Worm (Caenorhabditis elegans): ENCODE results near the gene nhr-213.
"Not testable (repeated sequence)": the region's sequence is repeated elsewhere in the genome, so short reads cannot be mapped to it uniquely, and the experiment has no call there.

The nhr-213 gene

DNA sequence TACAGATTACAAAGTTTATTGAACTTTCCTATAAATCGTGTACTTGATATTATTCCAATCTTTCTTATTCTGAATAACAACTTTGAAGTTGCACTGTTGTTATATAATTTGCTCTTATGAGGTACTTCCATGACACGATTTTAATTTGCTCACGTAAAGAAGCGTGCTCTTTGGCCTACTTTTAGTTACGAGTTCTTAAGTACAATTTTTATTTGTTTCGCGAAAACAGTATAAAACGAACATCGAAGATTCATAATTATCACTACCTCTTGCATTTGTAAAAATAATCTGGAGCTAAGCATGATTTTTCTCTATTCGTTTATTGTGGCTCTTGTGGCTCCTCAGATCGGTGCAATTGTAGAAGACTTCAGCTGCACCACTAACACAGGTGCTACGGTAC is 17.1 kb upstream of the nhr-213 start, which contains the start of gene F35E8.7:
F35E8.7 (plus strand) TSS at position 301 of the 400 bp plus-strand sequence.
- TF ChIP-seq hnd-1 (tag; optimal IDR thresholded peaks at IDR 0.05): no peak
- no peak for TF ChIP-seq ets-7 (tag; optimal IDR thresholded peaks at IDR 0.05)
- TF ChIP-seq flt-1 (GFP tag; IDR thresholded peaks at IDR 0.05): no peak
- TF ChIP-seq hmbx-1 (tag; optimal IDR thresholded peaks at IDR 0.05): no peak
- TF ChIP-seq ama-1 (optimal IDR thresholded peaks at IDR 0.05): no peak
- TF ChIP-seq hmg-4 (GFP tag; optimal IDR thresholded peaks at IDR 0.05): no peak
- no peak for TF ChIP-seq ceh-36 (tag; optimal IDR thresholded peaks at IDR 0.05)
- no peak for TF ChIP-seq scrt-1 (GFP tag; IDR thresholded peaks at IDR 0.05)
- no peak for TF ChIP-seq B0310.2 (tag; optimal IDR thresholded peaks at IDR 0.05)
- TF ChIP-seq pes-1 (GFP tag; IDR thresholded peaks at IDR 0.05): no peak
- no peak for TF ChIP-seq tbx-37 (GFP tag; conservative IDR thresholded peaks at IDR 0.05)
- TF ChIP-seq sea-1 (GFP tag; conservative IDR thresholded peaks at IDR 0.05): no peak
- TF ChIP-seq aly-1 (tag; optimal IDR thresholded peaks at IDR 0.05): no peak

DNA sequence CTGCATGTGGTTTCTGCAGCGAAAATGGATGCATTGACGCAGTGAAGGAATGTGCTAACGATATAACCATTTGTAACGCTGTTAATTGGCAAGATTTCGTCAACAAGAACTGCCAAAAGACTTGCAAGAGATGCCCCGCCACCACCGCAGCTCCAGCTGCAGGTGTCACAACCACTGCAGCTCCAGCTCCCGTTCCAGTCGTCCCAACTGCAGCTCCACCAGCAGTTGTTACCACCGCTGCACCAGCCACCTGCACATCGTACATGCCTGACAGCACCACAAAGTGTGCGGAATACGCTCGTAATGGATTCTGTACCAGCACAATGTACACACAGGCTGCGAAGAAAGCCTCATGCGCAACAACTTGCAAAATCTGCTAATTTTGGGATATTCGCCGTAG is 16.1 kb upstream of the nhr-213 start:
- TF ChIP-seq tbx-11 (GFP tag; IDR thresholded peaks at IDR 0.05): no peak
- TF ChIP-seq flt-1 (GFP tag; IDR thresholded peaks at IDR 0.05): no peak
- no peak for TF ChIP-seq hmg-4 (GFP tag; optimal IDR thresholded peaks at IDR 0.05)
- no peak for TF ChIP-seq F13C5.2 (tag; optimal IDR thresholded peaks at IDR 0.05)
- TF ChIP-seq hmbx-1 (tag; optimal IDR thresholded peaks at IDR 0.05): no peak
- no peak for TF ChIP-seq sea-1 (GFP tag; conservative IDR thresholded peaks at IDR 0.05)
- TF ChIP-seq ceh-36 (tag; optimal IDR thresholded peaks at IDR 0.05): no peak
- TF ChIP-seq B0310.2 (tag; optimal IDR thresholded peaks at IDR 0.05): no peak
- no peak for TF ChIP-seq ama-1 (optimal IDR thresholded peaks at IDR 0.05)
- no peak for TF ChIP-seq scrt-1 (GFP tag; IDR thresholded peaks at IDR 0.05)

DNA sequence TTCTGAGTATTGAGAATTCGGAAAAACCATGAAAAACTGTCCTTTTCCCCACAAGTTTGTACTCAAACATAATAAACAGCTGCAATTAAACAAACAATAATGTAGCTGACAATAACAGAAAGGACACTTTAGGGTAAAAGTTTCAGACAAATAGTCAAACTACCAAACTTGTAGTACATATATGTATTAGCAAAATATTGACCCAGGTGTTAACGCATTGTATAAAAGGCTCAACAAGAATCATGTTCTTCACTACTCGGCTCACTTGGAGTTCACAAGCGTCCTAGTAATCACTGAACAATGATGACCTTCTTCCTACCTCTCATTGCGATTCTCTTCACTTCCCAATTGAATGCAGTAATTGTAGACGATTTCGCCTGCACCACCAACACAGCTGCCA is 15.3 kb upstream of the nhr-213 start, which contains the start of gene F35E8.6:
F35E8.6 (plus strand) TSS at position 301 of the 400 bp plus-strand sequence.
- TF ChIP-seq flt-1 (GFP tag; IDR thresholded peaks at IDR 0.05) (no peak), tra-4 (tag; optimal IDR thresholded peaks at IDR 0.05) (no peak), scrt-1 (GFP tag; IDR thresholded peaks at IDR 0.05) (no peak)

DNA sequence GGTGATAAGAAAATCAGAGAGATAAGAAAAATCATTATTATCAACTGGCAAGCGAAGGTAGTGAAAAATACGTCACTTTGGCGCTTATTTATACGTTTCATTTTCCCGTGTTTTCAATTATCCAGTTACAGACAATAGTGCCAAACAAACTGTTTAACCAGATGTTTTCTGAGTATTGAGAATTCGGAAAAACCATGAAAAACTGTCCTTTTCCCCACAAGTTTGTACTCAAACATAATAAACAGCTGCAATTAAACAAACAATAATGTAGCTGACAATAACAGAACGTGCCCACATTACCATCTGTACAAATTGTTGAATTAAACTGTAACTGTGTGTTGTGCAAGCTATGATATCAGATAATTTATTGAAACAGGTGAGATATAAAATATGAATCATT is 9.0 kb upstream of the nhr-213 start, which contains the start of the genes F35E8.1 and F35E8.2:
F35E8.1 (minus strand) TSS at position 101 of the 400 bp plus-strand sequence.
F35E8.2 (plus strand) TSS at position 132 of the 400 bp plus-strand sequence.
- not testable (repeated sequence) for TF ChIP-seq scrt-1, pes-1, tbx-11 (GFP tag; IDR thresholded peaks at IDR 0.05)

DNA sequence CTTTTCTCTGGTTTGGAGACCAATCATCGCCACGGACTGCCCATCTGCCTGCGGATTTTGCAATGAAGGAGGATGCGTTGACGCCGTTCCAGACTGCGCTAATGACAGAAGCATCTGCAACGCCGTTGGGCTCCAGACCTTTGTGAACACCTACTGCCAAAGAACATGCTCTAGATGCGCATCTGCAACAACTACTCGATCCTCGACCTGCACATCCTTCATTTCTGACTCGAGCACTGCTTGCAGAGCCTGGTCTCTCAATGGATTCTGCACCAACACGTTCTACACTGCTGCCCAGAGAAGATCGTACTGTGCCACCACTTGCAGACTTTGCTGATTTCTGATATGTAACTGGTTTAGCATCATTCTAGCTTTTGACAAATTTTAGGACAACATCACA is 4.0 kb upstream of the nhr-213 start:
- no peak for TF ChIP-seq flt-1 (GFP tag; IDR thresholded peaks at IDR 0.05)

DNA sequence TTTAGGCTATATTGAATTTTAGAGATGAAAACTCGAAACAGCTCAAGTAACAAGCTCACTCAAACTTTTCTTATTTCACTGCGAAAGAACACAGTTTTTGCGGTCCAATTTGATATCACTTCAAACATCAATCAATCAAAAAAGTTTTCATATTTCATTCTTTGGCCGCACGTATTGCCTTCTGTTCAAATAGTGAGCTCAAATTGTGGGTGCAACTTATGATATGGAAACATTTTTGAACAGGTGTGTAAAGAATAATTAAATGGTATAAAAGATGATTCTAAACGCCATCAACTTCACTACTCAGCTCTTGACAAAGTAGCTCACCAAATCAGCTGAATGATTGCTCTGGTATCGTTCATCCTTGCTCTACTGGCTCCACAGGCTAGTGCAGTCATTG is 3.1 kb upstream of the nhr-213 start, which contains the start of gene T06C12.14:
T06C12.14 (plus strand) TSS at position 301 of the 400 bp plus-strand sequence.
- TF ChIP-seq hmbx-1 (tag; optimal IDR thresholded peaks at IDR 0.05): no peak
- TF ChIP-seq ceh-13 (GFP tag; optimal IDR thresholded peaks at IDR 0.05): no peak
- no peak for TF ChIP-seq pes-1 (GFP tag; IDR thresholded peaks at IDR 0.05)
- TF ChIP-seq tbx-37 (GFP tag; conservative IDR thresholded peaks at IDR 0.05): no peak

DNA sequence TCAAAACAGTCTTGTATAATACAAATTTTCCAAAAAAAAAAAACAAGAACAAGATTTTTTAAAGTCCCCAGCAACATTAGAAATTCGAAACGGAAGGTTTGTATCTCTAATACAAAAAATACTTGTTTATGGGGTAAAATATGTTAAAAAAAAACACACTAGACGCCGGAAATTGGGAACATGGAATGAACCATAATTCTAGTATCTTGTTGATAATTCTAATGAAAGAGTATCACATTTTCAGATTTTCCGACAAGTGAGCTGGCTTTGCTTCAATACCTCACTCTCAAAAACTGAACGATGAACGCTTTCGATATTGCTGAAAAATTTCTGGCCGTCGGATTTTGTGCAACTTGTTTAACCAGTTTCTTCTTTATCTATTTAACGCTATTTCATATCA is 1.1 kb upstream of the nhr-213 start, which contains the start of gene str-60:
str-60 (plus strand) TSS at position 301 of the 400 bp plus-strand sequence.
- TF ChIP-seq sea-1 (GFP tag; conservative IDR thresholded peaks at IDR 0.05) (no peak), hmg-4 (GFP tag; optimal IDR thresholded peaks at IDR 0.05) (no peak), tra-4 (tag; optimal IDR thresholded peaks at IDR 0.05) (no peak), ceh-36 (tag; optimal IDR thresholded peaks at IDR 0.05) (no peak), ceh-13 (GFP tag; optimal IDR thresholded peaks at IDR 0.05) (no peak), ama-1 (optimal IDR thresholded peaks at IDR 0.05) (no peak), F13C5.2 (tag; optimal IDR thresholded peaks at IDR 0.05) (no peak), tbx-11 (GFP tag; IDR thresholded peaks at IDR 0.05) (no peak), hmbx-1 (tag; optimal IDR thresholded peaks at IDR 0.05) (no peak), tbx-37 (GFP tag; conservative IDR thresholded peaks at IDR 0.05) (no peak), hnd-1 (tag; optimal IDR thresholded peaks at IDR 0.05) (no peak), flt-1 (GFP tag; IDR thresholded peaks at IDR 0.05) (no peak), B0310.2 (tag; optimal IDR thresholded peaks at IDR 0.05) (no peak), ets-7 (tag; optimal IDR thresholded peaks at IDR 0.05) (no peak)

DNA sequence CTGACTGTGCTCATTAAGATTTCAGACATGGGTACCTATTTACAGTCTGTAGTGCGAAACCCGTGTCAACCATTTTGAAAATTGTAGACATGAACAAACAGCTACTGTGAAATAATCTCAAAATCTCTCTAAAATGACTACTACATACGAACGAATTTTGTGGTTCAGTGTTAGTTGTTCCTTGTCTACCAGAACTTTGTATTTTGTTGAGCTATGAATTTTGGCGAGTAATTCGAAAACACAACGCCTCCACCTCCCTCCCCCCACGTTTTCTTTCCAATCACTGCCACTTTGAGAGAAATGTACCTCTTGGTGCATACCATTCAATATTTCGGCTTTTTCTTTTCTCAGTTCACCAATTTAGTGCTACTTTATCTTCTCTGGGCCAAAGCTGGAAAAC is 3.9 kb downstream of the nhr-213 start, which contains the start of gene T06C12.11:
T06C12.11 (plus strand) TSS at position 301 of the 400 bp plus-strand sequence.
- TF ChIP-seq tbx-37 (GFP tag; conservative IDR thresholded peaks at IDR 0.05): no peak
- no peak for TF ChIP-seq ets-7 (tag; optimal IDR thresholded peaks at IDR 0.05)
- no peak for TF ChIP-seq tbx-11 (GFP tag; IDR thresholded peaks at IDR 0.05)
- TF ChIP-seq ceh-36 (tag; optimal IDR thresholded peaks at IDR 0.05): no peak
- no peak for TF ChIP-seq sea-1 (GFP tag; conservative IDR thresholded peaks at IDR 0.05)
- no peak for TF ChIP-seq F13C5.2 (tag; optimal IDR thresholded peaks at IDR 0.05)
- TF ChIP-seq flt-1 (GFP tag; IDR thresholded peaks at IDR 0.05): no peak
- no peak for TF ChIP-seq aly-1 (tag; optimal IDR thresholded peaks at IDR 0.05)
- TF ChIP-seq ceh-13 (GFP tag; optimal IDR thresholded peaks at IDR 0.05): no peak
- TF ChIP-seq tra-4 (tag; optimal IDR thresholded peaks at IDR 0.05): no peak
- no peak for TF ChIP-seq ama-1 (optimal IDR thresholded peaks at IDR 0.05)
- no peak for TF ChIP-seq hmbx-1 (tag; optimal IDR thresholded peaks at IDR 0.05)

DNA sequence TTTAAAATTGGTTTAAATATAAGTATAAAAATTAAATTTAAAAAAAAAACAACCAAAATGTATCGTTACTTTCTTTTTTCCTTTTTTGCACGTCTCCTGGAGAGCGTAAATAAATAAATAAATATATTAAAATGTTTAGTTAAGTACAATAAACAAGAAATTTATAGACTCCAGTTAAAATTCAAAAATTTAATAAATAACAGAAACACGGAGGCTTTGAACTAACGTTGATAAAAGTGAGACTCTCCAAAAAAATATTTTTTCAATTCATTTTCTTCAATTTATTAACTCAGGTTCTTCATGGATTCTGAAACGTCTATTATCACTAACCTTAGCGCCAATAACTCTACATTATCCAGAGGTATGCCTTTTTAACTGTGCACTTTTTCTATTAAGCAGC is 4.8 kb downstream of the nhr-213 start, which contains the start of gene T06C12.12:
T06C12.12 (plus strand) TSS at position 301 of the 400 bp plus-strand sequence.
- TF ChIP-seq hmg-4 (GFP tag; optimal IDR thresholded peaks at IDR 0.05) (no peak), tbx-11 (GFP tag; IDR thresholded peaks at IDR 0.05) (no peak), ama-1 (optimal IDR thresholded peaks at IDR 0.05) (no peak), pes-1 (GFP tag; IDR thresholded peaks at IDR 0.05) (no peak), ets-7 (tag; optimal IDR thresholded peaks at IDR 0.05) (no peak), sea-1 (GFP tag; conservative IDR thresholded peaks at IDR 0.05) (no peak), tra-4 (tag; optimal IDR thresholded peaks at IDR 0.05) (no peak), hmbx-1 (tag; optimal IDR thresholded peaks at IDR 0.05) (no peak), flt-1 (GFP tag; IDR thresholded peaks at IDR 0.05) (no peak), scrt-1 (GFP tag; IDR thresholded peaks at IDR 0.05) (no peak), ceh-13 (GFP tag; optimal IDR thresholded peaks at IDR 0.05) (no peak), F13C5.2 (tag; optimal IDR thresholded peaks at IDR 0.05) (no peak), B0310.2 (tag; optimal IDR thresholded peaks at IDR 0.05) (no peak), ceh-36 (tag; optimal IDR thresholded peaks at IDR 0.05) (no peak), tbx-37 (GFP tag; conservative IDR thresholded peaks at IDR 0.05) (no peak)
